Worm (Caenorhabditis elegans): ENCODE data around the gene sri-62.

- TF ChIP-seq mdl-1 (tag; optimal IDR thresholded peaks at IDR 0.05): no peak
- TF ChIP-seq ama-1 (optimal IDR thresholded peaks at IDR 0.05): no peak
- TF ChIP-seq egl-27 (tag; optimal IDR thresholded peaks at IDR 0.05): no peak
These were observed 2.0 kb upstream of the sri-62 start, which contains the start of gene sri-61 for ce11 chrII:2700229-2700628.

Data from whole organism, L4 larva.